Worm (Caenorhabditis elegans) whole organism, late embryonic: ENCODE data around the gene gpa-1.

Experiments
- C08G9.2 ChIP-seq: sonication (generic microtip); optimal IDR thresholded peaks from 2 replicates; lab custom pipeline; 2016; ENCODE audit warnings: mild to moderate bottlenecking, missing genetic modification characterization, moderate library complexity, missing compliant biosample characterization
- K09A11.1 ChIP-seq: sonication (generic microtip); optimal IDR thresholded peaks from 2 replicates; lab custom pipeline; 2017; ENCODE audit warnings: antibody characterized with exemption, mild to moderate bottlenecking, missing genetic modification characterization, missing compliant biosample characterization; ENCODE audit not compliant: insufficient read depth
- T23F11.4 ChIP-seq: fragments of 200-800 bp; sonication (Bioruptor generic); optimal IDR thresholded peaks from 2 replicates; lab custom pipeline; 2018; ENCODE audit warnings: mild to moderate bottlenecking, missing genetic modification characterization, missing compliant biosample characterization
- ceh-22 ChIP-seq: sonication (generic microtip); optimal IDR thresholded peaks from 2 replicates; lab custom pipeline; 2017; ENCODE audit warnings: missing biosample characterization, missing genetic modification characterization
- ceh-24 ChIP-seq: sonication (generic microtip); optimal IDR thresholded peaks from 2 replicates; lab custom pipeline; 2016; ENCODE audit warnings: mild to moderate bottlenecking, missing genetic modification characterization, missing compliant biosample characterization
- nhr-11 ChIP-seq: fragments of 150-350 bp; optimal IDR thresholded peaks from 2 replicates; lab custom pipeline; 2014; ENCODE audit warnings: missing biosample characterization, missing genetic modification characterization
- nhr-232 ChIP-seq: sonication (generic microtip); optimal IDR thresholded peaks from 2 replicates; lab custom pipeline; 2016; ENCODE audit warnings: missing genetic modification characterization, missing compliant biosample characterization
- unc-55 ChIP-seq: sonication (generic microtip); optimal IDR thresholded peaks from 2 replicates; lab custom pipeline; 2017; ENCODE audit warnings: missing biosample characterization, missing genetic modification reagents, missing genetic modification characterization
- zip-5 ChIP-seq: sonication (generic microtip); optimal IDR thresholded peaks from 2 replicates; lab custom pipeline; 2016; ENCODE audit warnings: missing genetic modification characterization, missing compliant biosample characterization

ce11 chrV:11196109-11196508 lies 18.6 kb upstream of the gpa-1 start, which contains the start of gene clc-6:
- TF ChIP-seq zip-5 (tag; lab: Kevin White, UChicago) (no peak), C08G9.2 (tag; lab: Kevin White, UChicago) (no peak), ceh-24 (tag; lab: Kevin White, UChicago) (no peak), nhr-232 (tag; lab: Kevin White, UChicago) (no peak), ceh-22 (tag; lab: Kevin White, UChicago) (no peak), T23F11.4 (no peak), nhr-11 (tag; lab: Kevin White, UChicago) (no peak), K09A11.1 (tag; lab: Kevin White, UChicago) (no peak), unc-55 (no peak)
